Worm (Caenorhabditis elegans) whole organism, L4/young adult: ENCODE data around the gene K01F9.2.

ENCODE experiments used
- W03F9.2 ChIP-seq: fragments of 150-350 bp; optimal IDR thresholded peaks from 2 replicates; lab custom pipeline; 2014; ENCODE audit warnings: missing biosample characterization, missing genetic modification characterization
- dao-5 ChIP-seq: sonication (generic microtip); optimal IDR thresholded peaks from 2 replicates; lab custom pipeline; 2016; ENCODE audit warnings: missing genotype, missing genetic modification characterization, moderate library complexity, missing compliant biosample characterization
- him-1 ChIP-seq: sonication (generic microtip); optimal IDR thresholded peaks from 2 replicates; lab custom pipeline; 2016; ENCODE audit warnings: missing genotype, missing genetic modification reagents, missing genetic modification characterization, missing compliant biosample characterization

- TF ChIP-seq him-1 (tag; lab: Kevin White, UChicago) (no peak), dao-5 (no peak), W03F9.2 (tag; lab: Kevin White, UChicago) (no peak)
Observed at ce11 chrIII:8849507-8849906, 27.4 kb downstream of the K01F9.2 start, which contains the start of gene F44E2.8.
